Worm (Caenorhabditis elegans): ENCODE results near the gene srx-76.

The srx-76 gene

ce11 chrV:11859082-11859858 is 32.3 kb upstream of the srx-76 start (continued):
- TF ChIP-seq pag-3 (tag; optimal IDR thresholded peaks at IDR 0.05; ENCODE audit: borderline replicate concordance, insufficient read depth) (no peak), F16B12.6 (tag; optimal IDR thresholded peaks at IDR 0.05) (no peak), mdl-1 (tag; optimal IDR thresholded peaks at IDR 0.05) (peak in 1 of 2 experiments; percentile 35), ceh-88 (GFP tag; IDR thresholded peaks at IDR 0.05) (no peak)

ce11 chrV:11860375-11860774 is 31.2 kb upstream of the srx-76 start, which contains the start of gene R13H4.5:
Gene R13H4.5 (plus strand): TSS chrV:11860675.
- peak; percentile 4 for TF ChIP-seq dsc-1 (tag; optimal IDR thresholded peaks at IDR 0.05)
- TF ChIP-seq lin-14 (GFP tag; optimal IDR thresholded peaks at IDR 0.05): peak; percentile 50
- no peak for TF ChIP-seq swsn-7 (tag; optimal IDR thresholded peaks at IDR 0.05)

- TF ChIP-seq lin-14 (GFP tag; optimal IDR thresholded peaks at IDR 0.05) (peak; percentile 13), pqm-1 (tag; optimal IDR thresholded peaks at IDR 0.05) (no peak), ceh-8 (GFP tag; optimal IDR thresholded peaks at IDR 0.05) (peak; percentile 63), fkh-8 (tag; optimal IDR thresholded peaks at IDR 0.05) (peak; percentile 36), fos-1 (tag; optimal IDR thresholded peaks at IDR 0.05) (peak; percentile 10), nhr-71 (tag; optimal IDR thresholded peaks at IDR 0.05) (peak; percentile 31)
These were observed 29.6 kb upstream of the srx-76 start for ce11 chrV:11861880-11862544.

ce11 chrV:11862817-11863216 is 28.8 kb upstream of the srx-76 start, which contains the start of gene R13H4.6:
Gene R13H4.6 (plus strand): TSS chrV:11863117.
- no peak for TF ChIP-seq efl-1 (optimal IDR thresholded peaks at IDR 0.05)
- TF ChIP-seq efl-1 (GFP tag; optimal IDR thresholded peaks at IDR 0.05 in 1 of 2): peak in 1 of 2 experiments; percentile 3
- TF ChIP-seq xbp-1 (tag; optimal IDR thresholded peaks at IDR 0.05): no peak

ce11 chrV:11868142-11868541 is 23.5 kb upstream of the srx-76 start, which contains the start of gene R13H4.7:
Gene R13H4.7 (minus strand): TSS chrV:11868242.
- TF ChIP-seq hlh-4 (tag; optimal IDR thresholded peaks at IDR 0.05) (no peak), hpl-2 (GFP tag; optimal IDR thresholded peaks at IDR 0.05) (no peak), nhr-90 (tag; optimal IDR thresholded peaks at IDR 0.05; ENCODE audit: poor library complexity) (no peak), dpl-1 (GFP tag; optimal IDR thresholded peaks at IDR 0.05) (no peak), nhr-77 (tag; optimal IDR thresholded peaks at IDR 0.05) (no peak)

ce11 chrV:11875060-11875459 is 16.6 kb upstream of the srx-76 start, which contains the start of gene sulp-4:
Gene sulp-4 (plus strand): TSS chrV:11875360.
- TF ChIP-seq unc-86 (tag; optimal IDR thresholded peaks at IDR 0.05) (no peak), efl-1 (optimal IDR thresholded peaks at IDR 0.05) (no peak), efl-1 (GFP tag; optimal IDR thresholded peaks at IDR 0.05 in 1 of 2) (peak in 1 of 2 experiments; percentile 58)

- no peak for TF ChIP-seq sptf-1 (tag; optimal IDR thresholded peaks at IDR 0.05)
- TF ChIP-seq egl-27 (tag; optimal IDR thresholded peaks at IDR 0.05): no peak
- TF ChIP-seq sup-37 (GFP tag; optimal IDR thresholded peaks at IDR 0.05): no peak
- TF ChIP-seq xbp-1 (tag; optimal IDR thresholded peaks at IDR 0.05): no peak
- TF ChIP-seq nhr-47 (tag; optimal IDR thresholded peaks at IDR 0.05): no peak
- TF ChIP-seq efl-1 (optimal IDR thresholded peaks at IDR 0.05): no peak
- no peak for TF ChIP-seq efl-1 (GFP tag; optimal IDR thresholded peaks at IDR 0.05 in 1 of 2)
- no peak for TF ChIP-seq lin-13 (GFP tag; optimal IDR thresholded peaks at IDR 0.05)
- TF ChIP-seq nhr-11 (tag; optimal IDR thresholded peaks at IDR 0.05): no peak
- TF ChIP-seq fkh-8 (tag; optimal IDR thresholded peaks at IDR 0.05): no peak
- no peak for TF ChIP-seq pax-3 (tag; optimal IDR thresholded peaks at IDR 0.05)
- TF ChIP-seq irx-1 (tag; optimal IDR thresholded peaks at IDR 0.05): no peak
- no peak for TF ChIP-seq unc-130 (tag; optimal IDR thresholded peaks at IDR 0.05)
- no peak for TF ChIP-seq zip-4 (GFP tag; optimal IDR thresholded peaks at IDR 0.05)
- TF ChIP-seq efl-3 (GFP tag; optimal IDR thresholded peaks at IDR 0.05): no peak
- TF ChIP-seq dpl-1 (GFP tag; optimal IDR thresholded peaks at IDR 0.05): no peak
- no peak for TF ChIP-seq C16A3.4 (tag; optimal IDR thresholded peaks at IDR 0.05)
- TF ChIP-seq ama-1 (optimal IDR thresholded peaks at IDR 0.05): no peak
- no peak for TF ChIP-seq tbx-2 (tag; optimal IDR thresholded peaks at IDR 0.05)
- TF ChIP-seq C04F5.9 (tag; optimal IDR thresholded peaks at IDR 0.05): no peak
These were observed 15.0 kb upstream of the srx-76 start for ce11 chrV:11876657-11877056.
